Fruit fly (Drosophila melanogaster): ENCODE results near the gene CG13654.

DNA sequence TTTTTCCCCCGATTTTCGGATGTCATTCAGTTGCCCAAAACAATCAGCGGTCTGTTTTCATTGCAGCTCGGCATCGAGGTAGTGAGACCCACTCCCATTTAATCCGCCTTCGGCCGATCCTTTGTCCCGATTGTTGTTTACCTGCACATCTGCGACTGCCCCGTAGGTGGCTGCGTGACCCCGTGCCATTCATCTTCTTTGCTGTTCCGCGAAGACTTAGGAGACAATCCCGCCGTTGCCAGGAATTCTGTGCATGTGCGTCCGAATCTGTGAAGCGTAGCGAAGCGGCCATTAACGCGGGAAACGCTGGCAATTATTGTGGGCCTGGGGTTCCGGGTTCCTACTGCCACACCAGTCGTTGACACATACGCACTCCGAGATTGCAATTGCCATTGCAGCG lies 26.6 kb upstream of the CG13654 start:
- no peak for TF ChIP-seq psq (optimal IDR thresholded peaks at IDR 0.05)
- TF ChIP-seq ttk (optimal IDR thresholded peaks at IDR 0.05), result no peak
- no peak for TF ChIP-seq Myc (optimal IDR thresholded peaks at IDR 0.05)
- TF ChIP-seq h (optimal IDR thresholded peaks at IDR 0.05), result no peak
- no peak for TF ChIP-seq insv (optimal IDR thresholded peaks at IDR 0.05)
- no peak for TF ChIP-seq Sin3A (optimal IDR thresholded peaks at IDR 0.05)

Measured in Kc167 (cell line).